Worm (Caenorhabditis elegans) whole organism, young adult: Measurements from ENCODE around the gene ubc-21.

Experiments used
- B0019.2 ChIP-seq: fragments of 200-800 bp; sonication (Bioruptor generic); conservative IDR thresholded peaks from 2 replicates; pipeline ENCODE4 v1.3.6; 2022; ENCODE audit warnings: missing genetic modification reagents, missing genetic modification characterization, missing compliant biosample characterization
- B0261.1 ChIP-seq: sonication (generic microtip); optimal IDR thresholded peaks from 2 replicates; lab custom pipeline; 2016; ENCODE audit warnings: mild to moderate bottlenecking, missing genetic modification characterization, moderate library complexity, missing compliant biosample characterization
- D2030.7 ChIP-seq: fragments of 200-800 bp; sonication (Bioruptor generic); IDR thresholded peaks from 2 replicates; pipeline ENCODE4 v1.3.6; 2022; ENCODE audit warnings: missing genetic modification reagents, missing genetic modification characterization, missing compliant biosample characterization
- Y56A3A.18 ChIP-seq: fragments of 200-800 bp; sonication (Bioruptor generic); IDR thresholded peaks from 2 replicates; pipeline ENCODE4 v1.3.6; 2022; ENCODE audit warnings: missing genetic modification reagents, missing genetic modification characterization, missing compliant biosample characterization
- Y79H2A.3 ChIP-seq: fragments of 200-800 bp; sonication (Bioruptor generic); conservative IDR thresholded peaks from 2 replicates; pipeline ENCODE4 v1.3.6; 2022; ENCODE audit warnings: missing genetic modification reagents, missing genetic modification characterization, missing compliant biosample characterization
- ZK185.1 ChIP-seq: sonication (generic microtip); optimal IDR thresholded peaks from 2 replicates; lab custom pipeline; 2016; ENCODE audit warnings: mild to moderate bottlenecking, missing genetic modification characterization, missing compliant biosample characterization; ENCODE audit not compliant: poor library complexity, severe bottlenecking
- ama-1 ChIP-seq, 3 experiments: fragments of 150-350 bp in 1 of 3; sonication (generic microtip) in 2 of 3; optimal IDR thresholded peaks; 2 replicates each; lab custom pipeline; 2014 to 2018; ENCODE audit warnings: missing biosample characterization in 2 of 3, missing genetic modification characterization in 2 of 3, missing genetic modification reagents in 2 of 3
- aptf-3 ChIP-seq: fragments of 200-800 bp; sonication (Bioruptor generic); IDR thresholded peaks from 2 replicates; pipeline ENCODE4 v1.3.6; 2022; ENCODE audit warnings: missing genetic modification characterization, missing compliant biosample characterization
- bed-1 ChIP-seq: fragments of 200-800 bp; sonication (Bioruptor generic); IDR thresholded peaks from 2 replicates; pipeline ENCODE4 v1.3.6; 2022; ENCODE audit warnings: missing genetic modification reagents, missing genetic modification characterization, missing compliant biosample characterization
- cebp-1 ChIP-seq, 2 experiments: fragments of 200-800 bp in 1 of 2; sonication (Bioruptor generic) in 1 of 2; sonication (generic microtip) in 1 of 2; IDR thresholded peaks in 1 of 2; optimal IDR thresholded peaks in 1 of 2; 2 replicates each; pipeline versions ENCODE4 v1.3.6 to Lab custom; 2017 to 2022; ENCODE audit warnings: missing compliant biosample characterization in 2 of 2, missing genetic modification characterization in 2 of 2, mild to moderate bottlenecking in 1 of 2, missing genetic modification reagents in 1 of 2, moderate library complexity in 1 of 2
- ceh-40 ChIP-seq: fragments of 200-800 bp; sonication (Bioruptor generic); IDR thresholded peaks from 2 replicates; pipeline ENCODE4 v1.3.6; 2022; ENCODE audit warnings: missing genetic modification characterization, missing compliant biosample characterization
- ceh-91 ChIP-seq: fragments of 200-800 bp; sonication (Bioruptor generic); IDR thresholded peaks from 2 replicates; pipeline ENCODE4 v1.3.6; 2022; ENCODE audit warnings: missing genetic modification reagents, missing genetic modification characterization, missing compliant biosample characterization
- die-1 ChIP-seq: sonication (generic microtip); optimal IDR thresholded peaks from 2 replicates; lab custom pipeline; 2016; ENCODE audit warnings: missing genotype, mild to moderate bottlenecking, missing genetic modification characterization, missing compliant biosample characterization
- dox-1 ChIP-seq: fragments of 200-800 bp; sonication (Bioruptor generic); IDR thresholded peaks from 2 replicates; pipeline ENCODE4 v1.3.6; 2022; ENCODE audit warnings: missing genetic modification reagents, missing genetic modification characterization, missing compliant biosample characterization
- dpl-1 ChIP-seq: fragments of 150-350 bp; optimal IDR thresholded peaks from 2 replicates; lab custom pipeline; 2014; ENCODE audit warnings: missing biosample characterization, missing genetic modification reagents, missing genetic modification characterization
- egl-44 ChIP-seq: fragments of 200-800 bp; sonication (Bioruptor generic); IDR thresholded peaks from 2 replicates; pipeline ENCODE4 v1.3.6; 2022; ENCODE audit warnings: missing genetic modification reagents, missing genetic modification characterization, missing compliant biosample characterization
- him-1 ChIP-seq: sonication (generic microtip); optimal IDR thresholded peaks from 2 replicates; lab custom pipeline; 2016; ENCODE audit warnings: missing genotype, missing genetic modification reagents, missing genetic modification characterization, missing compliant biosample characterization
- hlh-12 ChIP-seq: sonication (generic microtip); optimal IDR thresholded peaks from 2 replicates; lab custom pipeline; 2016; ENCODE audit warnings: missing genetic modification characterization, missing compliant biosample characterization
- hmg-1.2 ChIP-seq: fragments of 200-800 bp; sonication (Bioruptor generic); IDR thresholded peaks from 2 replicates; pipeline ENCODE4 v1.3.6; 2022; ENCODE audit warnings: missing genetic modification reagents, missing genetic modification characterization, missing compliant biosample characterization
- hmg-20 ChIP-seq: fragments of 200-800 bp; sonication (Bioruptor generic); IDR thresholded peaks from 2 replicates; pipeline ENCODE4 v1.3.6; 2022; ENCODE audit warnings: missing genetic modification reagents, missing genetic modification characterization, missing compliant biosample characterization
- lin-26 ChIP-seq: fragments of 200-800 bp; sonication (Bioruptor generic); IDR thresholded peaks from 2 replicates; pipeline ENCODE4 v1.3.6; 2022; ENCODE audit warnings: missing genetic modification reagents, missing genetic modification characterization, missing compliant biosample characterization
- lin-40 ChIP-seq: sonication (generic microtip); optimal IDR thresholded peaks from 2 replicates; lab custom pipeline; 2016; ENCODE audit warnings: missing genetic modification characterization, mild to moderate bottlenecking, missing compliant biosample characterization, missing genotype, missing genetic modification reagents
- madf-10 ChIP-seq: sonication (generic microtip); optimal IDR thresholded peaks from 2 replicates; lab custom pipeline; 2016; ENCODE audit warnings: mild to moderate bottlenecking, missing genetic modification characterization, missing compliant biosample characterization
- madf-3 ChIP-seq: fragments of 200-800 bp; sonication (Bioruptor generic); IDR thresholded peaks from 2 replicates; pipeline ENCODE4 v1.3.6; 2022; ENCODE audit warnings: missing genetic modification reagents, missing genetic modification characterization, missing compliant biosample characterization
- mxl-1 ChIP-seq: sonication (generic microtip); optimal IDR thresholded peaks from 2 replicates; lab custom pipeline; 2016; ENCODE audit warnings: missing genetic modification characterization, missing compliant biosample characterization
- nhr-90 ChIP-seq: sonication (generic microtip); optimal IDR thresholded peaks from 2 replicates; lab custom pipeline; 2016; ENCODE audit warnings: missing genotype, mild to moderate bottlenecking, missing genetic modification characterization, missing compliant biosample characterization
- pbrm-1 ChIP-seq: fragments of 200-800 bp; sonication (Bioruptor generic); IDR thresholded peaks from 2 replicates; pipeline ENCODE4 v1.3.6; 2022; ENCODE audit warnings: missing genetic modification reagents, missing genetic modification characterization, missing compliant biosample characterization
- rec-8 ChIP-seq, 2 experiments: sonication (generic microtip); optimal IDR thresholded peaks; 2 replicates each; lab custom pipeline; 2016; ENCODE audit warnings: mild to moderate bottlenecking in 2 of 2, missing genetic modification characterization in 2 of 2, missing genetic modification reagents in 2 of 2, missing genotype in 2 of 2, missing biosample characterization in 1 of 2, missing compliant biosample characterization in 1 of 2, moderate library complexity in 1 of 2
- rpc-1 ChIP-seq, 2 experiments: fragments of 150-350 bp in 1 of 2; sonication (generic microtip) in 1 of 2; optimal IDR thresholded peaks; 2 replicates each; lab custom pipeline; 2014 to 2018; ENCODE audit warnings: missing biosample characterization in 1 of 2, missing genetic modification characterization in 1 of 2, missing genetic modification reagents in 1 of 2, missing genotype in 1 of 2
- sdz-38 ChIP-seq: sonication (generic microtip); optimal IDR thresholded peaks from 2 replicates; lab custom pipeline; 2016; ENCODE audit warnings: missing genotype, missing genetic modification characterization, missing compliant biosample characterization
- sea-2 ChIP-seq: fragments of 200-800 bp; sonication (Bioruptor generic); IDR thresholded peaks from 2 replicates; pipeline ENCODE4 v1.3.6; 2022; ENCODE audit warnings: missing genetic modification characterization, missing compliant biosample characterization
- snpc-1.3 ChIP-seq: sonication (generic microtip); optimal IDR thresholded peaks from 2 replicates; lab custom pipeline; 2017; ENCODE audit warnings: missing genetic modification characterization, mild to moderate bottlenecking, missing compliant biosample characterization, antibody characterized with exemption, moderate library complexity, missing genotype, missing genetic modification reagents; ENCODE audit not compliant: insufficient read depth
- snpc-4 ChIP-seq, 5 experiments: fragments of 150-350 bp in 1 of 5; sonication (generic microtip) in 4 of 5; optimal IDR thresholded peaks; 2 replicates each; lab custom pipeline; 2014 to 2018; ENCODE audit warnings: missing genetic modification characterization in 5 of 5, missing biosample characterization in 3 of 5, antibody characterized with exemption in 2 of 5, mild to moderate bottlenecking in 2 of 5, missing compliant biosample characterization in 2 of 5, missing genotype in 2 of 5, moderate library complexity in 2 of 5, missing genetic modification reagents in 1 of 5
- tbp1 ChIP-seq: fragments of 200-800 bp; sonication (Bioruptor generic); optimal IDR thresholded peaks from 2 replicates; lab custom pipeline; 2018; ENCODE audit warnings: mild to moderate bottlenecking, missing genetic modification characterization, missing compliant biosample characterization
- unc-130 ChIP-seq: sonication (generic microtip); optimal IDR thresholded peaks from 2 replicates; lab custom pipeline; 2016; ENCODE audit warnings: missing genetic modification reagents, missing genetic modification characterization, missing compliant biosample characterization
- zim-3 ChIP-seq: sonication (generic microtip); optimal IDR thresholded peaks from 2 replicates; lab custom pipeline; 2017; ENCODE audit warnings: mild to moderate bottlenecking, missing genetic modification characterization, moderate library complexity, missing compliant biosample characterization
- ztf-18 ChIP-seq: sonication (generic microtip); optimal IDR thresholded peaks from 2 replicates; lab custom pipeline; 2016; ENCODE audit warnings: missing genotype, mild to moderate bottlenecking, missing genetic modification characterization, missing compliant biosample characterization
- ztf-25 ChIP-seq: fragments of 200-800 bp; sonication (Bioruptor generic); IDR thresholded peaks from 2 replicates; pipeline ENCODE4 v1.3.6; 2022; ENCODE audit warnings: missing genetic modification reagents, missing genetic modification characterization, missing compliant biosample characterization
- ztf-28 ChIP-seq: fragments of 200-800 bp; sonication (Bioruptor generic); IDR thresholded peaks from 2 replicates; pipeline ENCODE4 v1.3.6; 2022; ENCODE audit warnings: missing genetic modification reagents, missing genetic modification characterization, missing compliant biosample characterization

The ubc-21 gene

DNA sequence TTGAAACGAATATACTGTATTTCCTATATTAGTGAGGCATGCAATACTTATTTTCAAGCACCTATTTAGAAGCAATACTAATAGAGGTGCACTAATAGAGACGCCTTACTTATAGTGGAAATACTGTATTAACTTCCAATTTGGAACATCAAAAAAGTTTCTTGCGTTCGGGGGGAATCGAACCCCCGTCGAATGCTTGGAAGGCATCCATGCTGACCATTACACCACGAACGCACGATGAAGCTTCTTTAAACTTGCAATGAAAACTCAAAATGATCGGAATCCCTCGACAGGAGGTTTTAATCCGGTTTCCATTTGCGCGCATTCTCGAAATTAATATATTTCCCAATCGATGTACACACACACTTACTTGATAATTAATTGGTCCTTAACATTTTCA lies 31.2 kb upstream of the ubc-21 start:
- TF ChIP-seq lin-26 (GFP tag; lab: Robert Waterston, UW) (peak; percentile 92), mxl-1 (tag; lab: Kevin White, UChicago) (peak; percentile 26), rec-8 (tag; optimal IDR thresholded peaks at IDR 0.05; lab: Kevin White, UChicago) (peak; percentile 23 to 65), hlh-12 (peak; percentile 49), madf-3 (GFP tag; lab: Robert Waterston, UW) (0 out of 2 replicates have a peak, but pooled peaks have one; percentile 46), snpc-4 (GFP tag; optimal IDR thresholded peaks at IDR 0.05; lab: Kevin White, UChicago) (peak; percentile 21), snpc-4 (tag; optimal IDR thresholded peaks at IDR 0.05; lab: Kevin White, UChicago) (peak in 2 of 4 experiments; percentile 42 to 64), dpl-1 (no peak), bed-1 (GFP tag; lab: Robert Waterston, UW) (0 out of 2 replicates have a peak, but pooled peaks have one; percentile 49), B0261.1 (tag; lab: Kevin White, UChicago) (peak; percentile 70), zim-3 (tag; lab: Kevin White, UChicago) (peak; percentile 15), nhr-90 (tag; lab: Kevin White, UChicago) (peak; percentile 40), tbp1 (GFP tag; lab: Kevin White, UChicago) (peak; percentile 87), egl-44 (GFP tag; lab: Robert Waterston, UW) (peak; percentile 65; the same call in 1 of the 2 replicates), unc-130 (GFP tag; lab: Kevin White, UChicago) (no peak), ZK185.1 (peak; percentile 68), lin-40 (tag; lab: Kevin White, UChicago) (no peak), B0019.2 (GFP tag; lab: Robert Waterston, UW) (no peak), ztf-28 (GFP tag; lab: Robert Waterston, UW) (0 out of 2 replicates have a peak, but pooled peaks have one; percentile 69), dox-1 (GFP tag; lab: Robert Waterston, UW) (0 out of 2 replicates have a peak, but pooled peaks have one; percentile 47), ama-1 (optimal IDR thresholded peaks at IDR 0.05; lab: Kevin White, UChicago) (no peak), ama-1 (GFP tag; optimal IDR thresholded peaks at IDR 0.05; lab: Kevin White, UChicago) (peak; percentile 27 to 55), rpc-1 (optimal IDR thresholded peaks at IDR 0.05; lab: Kevin White, UChicago) (peak; percentile 92), rpc-1 (tag; optimal IDR thresholded peaks at IDR 0.05; lab: Kevin White, UChicago) (peak; percentile 89), madf-10 (peak; percentile 5), Y56A3A.18 (0 out of 2 replicates have a peak, but pooled peaks have one; percentile 80), pbrm-1 (peak; percentile 59; the same call in 1 of the 2 replicates), ztf-18 (tag; lab: Kevin White, UChicago) (peak; percentile 55), cebp-1 (GFP tag; IDR thresholded peaks at IDR 0.05; lab: Robert Waterston, UW) (no peak), cebp-1 (tag; optimal IDR thresholded peaks at IDR 0.05; lab: Kevin White, UChicago) (peak; percentile 20), snpc-1.3 (tag; lab: Kevin White, UChicago) (peak; percentile 30), die-1 (tag; lab: Kevin White, UChicago) (peak; percentile 70), sea-2 (GFP tag; lab: Robert Waterston, UW) (no peak), aptf-3 (GFP tag; lab: Robert Waterston, UW) (no peak), ztf-25 (GFP tag; lab: Robert Waterston, UW) (peak; percentile 66; the same call in 1 of the 2 replicates), sdz-38 (tag; lab: Kevin White, UChicago) (no peak), hmg-20 (GFP tag; lab: Robert Waterston, UW) (no peak), ceh-91 (GFP tag; lab: Robert Waterston, UW) (0 out of 2 replicates have a peak, but pooled peaks have one; percentile 10), Y79H2A.3 (GFP tag; lab: Robert Waterston, UW) (no peak), D2030.7 (GFP tag; lab: Robert Waterston, UW) (peak; percentile 66), him-1 (peak; percentile 45), hmg-1.2 (GFP tag; lab: Robert Waterston, UW) (peak; percentile 58), ceh-40 (GFP tag; lab: Robert Waterston, UW) (0 out of 2 replicates have a peak, but pooled peaks have one; percentile 65)
